Worm (Caenorhabditis elegans): ENCODE data around the gene F35D2.1.

The F35D2.1 gene

DNA sequence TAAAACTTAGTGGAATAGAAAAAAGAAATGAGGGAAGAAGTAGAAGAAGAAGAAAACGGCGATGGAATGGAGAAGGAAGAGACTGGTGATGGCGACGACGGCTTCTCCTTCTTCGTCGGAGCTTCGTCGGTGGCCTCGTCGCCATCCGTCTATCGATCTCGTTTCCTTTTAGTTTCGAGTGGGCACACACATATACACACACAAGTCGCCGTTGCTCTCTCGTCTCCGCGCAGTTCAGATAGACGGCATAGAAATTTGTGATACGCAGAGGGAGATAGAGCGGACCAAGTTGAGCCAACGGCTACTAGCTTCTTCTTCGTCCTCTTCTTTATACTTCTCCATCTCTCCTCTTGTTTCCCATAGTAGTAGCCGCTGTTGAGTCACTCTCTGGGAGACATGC, 17.5 kb downstream of the F35D2.1 start (continued):
- no peak for TF ChIP-seq F10B5.3 (tag; optimal IDR thresholded peaks at IDR 0.05)
- no peak for TF ChIP-seq jun-1 (tag; optimal IDR thresholded peaks at IDR 0.05)
- peak; percentile 94 for TF ChIP-seq aha-1 (tag)
- TF ChIP-seq ceh-82 (tag; optimal IDR thresholded peaks at IDR 0.05), result no peak
- TF ChIP-seq Y5F2A.4 (GFP tag; optimal IDR thresholded peaks at IDR 0.05), result no peak
- TF ChIP-seq madf-5 (GFP tag; IDR thresholded peaks at IDR 0.05), result no peak
- TF ChIP-seq snpc-4 (tag; optimal IDR thresholded peaks at IDR 0.05), result no peak
- no peak for TF ChIP-seq pqm-1 (tag; optimal IDR thresholded peaks at IDR 0.05)
- TF ChIP-seq fkh-10 (GFP tag; optimal IDR thresholded peaks at IDR 0.05), result peak; percentile 87
- no peak for TF ChIP-seq nhr-42 (GFP tag; IDR thresholded peaks at IDR 0.05)
- no peak for TF ChIP-seq zfp-3 (GFP tag; conservative IDR thresholded peaks at IDR 0.05)
- TF ChIP-seq fos-1 (tag; optimal IDR thresholded peaks at IDR 0.05), result no peak
- TF ChIP-seq ztf-11 (tag; optimal IDR thresholded peaks at IDR 0.05), result no peak
- TF ChIP-seq mep-1 (tag; optimal IDR thresholded peaks at IDR 0.05), result peak; percentile 25
- no peak for TF ChIP-seq nhr-25 (tag; optimal IDR thresholded peaks at IDR 0.05; ENCODE audit: borderline replicate concordance, insufficient read depth)
- no peak for TF ChIP-seq F44E2.7 (GFP tag; IDR thresholded peaks at IDR 0.05)
- peak; percentile 80 for TF ChIP-seq F37D6.2 (tag; optimal IDR thresholded peaks at IDR 0.05)
- TF ChIP-seq egl-43 (GFP tag; IDR thresholded peaks at IDR 0.05), result 0 out of 2 replicates have a peak, but pooled peaks have one; percentile 43
- no peak for TF ChIP-seq R02D3.7 (tag; optimal IDR thresholded peaks at IDR 0.05)
- no peak for TF ChIP-seq zag-1 (tag; optimal IDR thresholded peaks at IDR 0.05)
- TF ChIP-seq T20F7.1 (GFP tag; optimal IDR thresholded peaks at IDR 0.05), result no peak
- no peak for TF ChIP-seq hlh-11 (tag; optimal IDR thresholded peaks at IDR 0.05)
- TF ChIP-seq dmd-9 (GFP tag; IDR thresholded peaks at IDR 0.05), result no peak
- no peak for TF ChIP-seq skn-1 (tag; optimal IDR thresholded peaks at IDR 0.05)
- TF ChIP-seq D1046.2 (GFP tag; IDR thresholded peaks at IDR 0.05), result no peak
- TF ChIP-seq arid-1 (GFP tag; conservative IDR thresholded peaks at IDR 0.05), result no peak
- no peak for TF ChIP-seq unc-130 (GFP tag; optimal IDR thresholded peaks at IDR 0.05)
- no peak for TF ChIP-seq zfp-2 (tag; optimal IDR thresholded peaks at IDR 0.05)
- TF ChIP-seq aly-2 (tag; optimal IDR thresholded peaks at IDR 0.05), result no peak
- no peak for TF ChIP-seq gei-8 (GFP tag; optimal IDR thresholded peaks at IDR 0.05)
- TF ChIP-seq nhr-76 (tag; optimal IDR thresholded peaks at IDR 0.05), result no peak
- TF ChIP-seq hlh-30 (tag; optimal IDR thresholded peaks at IDR 0.05; ENCODE audit: insufficient read depth), result no peak
- peak; percentile 54; the same call in 1 of the 2 replicates for TF ChIP-seq set-16 (GFP tag; IDR thresholded peaks at IDR 0.05)
- TF ChIP-seq sdz-12 (GFP tag; optimal IDR thresholded peaks at IDR 0.05), result no peak
- no peak for TF ChIP-seq zip-11 (GFP tag; IDR thresholded peaks at IDR 0.05)
- TF ChIP-seq unc-62 (GFP tag; optimal IDR thresholded peaks at IDR 0.05 in 1 of 2), result peak in 1 of 2 experiments; percentile 94
- TF ChIP-seq unc-62 (tag; optimal IDR thresholded peaks at IDR 0.05), result no peak
- peak; percentile 49 for TF ChIP-seq rbr-2 (tag; optimal IDR thresholded peaks at IDR 0.05)
- TF ChIP-seq ztf-7 (tag; optimal IDR thresholded peaks at IDR 0.05), result no peak
- no peak for TF ChIP-seq dpl-1 (GFP tag; optimal IDR thresholded peaks at IDR 0.05)
- no peak for TF ChIP-seq lin-39 (tag; optimal IDR thresholded peaks at IDR 0.05)
- no peak for TF ChIP-seq dmd-8 (GFP tag; IDR thresholded peaks at IDR 0.05)
- no peak for TF ChIP-seq lin-15B (tag; optimal IDR thresholded peaks at IDR 0.05)
- TF ChIP-seq F26F4.8 (GFP tag; conservative IDR thresholded peaks at IDR 0.05), result no peak
- TF ChIP-seq nhr-237 (tag; optimal IDR thresholded peaks at IDR 0.05), result no peak
- TF ChIP-seq egl-27 (tag; optimal IDR thresholded peaks at IDR 0.05), result no peak
- TF ChIP-seq dve-1 (tag; optimal IDR thresholded peaks at IDR 0.05; ENCODE audit: insufficient read depth), result no peak
- TF ChIP-seq ama-1 (optimal IDR thresholded peaks at IDR 0.05), result no peak
- TF ChIP-seq pha-4 (GFP tag; IDR thresholded peaks at IDR 0.05), result no peak
- TF ChIP-seq pha-4 (tag; optimal IDR thresholded peaks at IDR 0.05), result no peak
- TF ChIP-seq nhr-111 (GFP tag; optimal IDR thresholded peaks at IDR 0.05), result no peak
- no peak for TF ChIP-seq mxl-2 (GFP tag; conservative IDR thresholded peaks at IDR 0.05)
- no peak for TF ChIP-seq nhr-48 (tag; optimal IDR thresholded peaks at IDR 0.05)
- TF ChIP-seq snpc-1.2 (GFP tag; IDR thresholded peaks at IDR 0.05), result no peak
